Worm (Caenorhabditis elegans): Measurements from ENCODE around the gene pqn-41.

- no peak for TF ChIP-seq ama-1 (optimal IDR thresholded peaks at IDR 0.05)
- no peak for TF ChIP-seq nhr-6 (tag; optimal IDR thresholded peaks at IDR 0.05)
- TF ChIP-seq nhr-12 (tag; optimal IDR thresholded peaks at IDR 0.05) = no peak
- TF ChIP-seq nhr-25 (tag; optimal IDR thresholded peaks at IDR 0.05) = no peak
- no peak for TF ChIP-seq lin-39 (tag; optimal IDR thresholded peaks at IDR 0.05)
- TF ChIP-seq lsy-2 (tag; optimal IDR thresholded peaks at IDR 0.05) = no peak
These were observed 70.2 kb downstream of the pqn-41 start for ce11 chrIII:1975992-1976391.

All from whole organism, L2 larva.